Fruit fly (Drosophila melanogaster) whole organism, prepupa: ENCODE data around the gene Atf3.

Experiments used
- Blimp-1 ChIP-seq: fragments of 200-800 bp; sonication (Bioruptor generic); optimal IDR thresholded peaks from 3 replicates; lab custom pipeline; 2017; ENCODE audit warnings: missing biosample characterization, missing genetic modification characterization, mild to moderate bottlenecking, moderate library complexity, missing genetic modification reagents
- CG11762 ChIP-seq: fragments of 200-800 bp; sonication (Bioruptor generic); optimal IDR thresholded peaks from 3 replicates; lab custom pipeline; 2016; ENCODE audit warnings: missing biosample characterization, missing genetic modification characterization; ENCODE audit not compliant: insufficient read depth
- CG11902 ChIP-seq: fragments of 200-800 bp; sonication (Bioruptor generic); optimal IDR thresholded peaks from 3 replicates; lab custom pipeline; 2016; ENCODE audit warnings: missing biosample characterization, missing genetic modification characterization
- CG1621 ChIP-seq: fragments of 200-800 bp; sonication (Bioruptor generic); optimal IDR thresholded peaks from 3 replicates; lab custom pipeline; 2018; ENCODE audit warnings: missing biosample characterization, mild to moderate bottlenecking, missing genetic modification characterization
- CG3032 ChIP-seq: fragments of 200-800 bp; optimal IDR thresholded peaks from 2 replicates; lab custom pipeline; 2019; ENCODE audit warnings: missing biosample characterization, mild to moderate bottlenecking, missing genetic modification characterization, moderate library complexity
- CG31627 ChIP-seq: fragments of 200-800 bp; sonication (Bioruptor generic); optimal IDR thresholded peaks from 3 replicates; lab custom pipeline; 2016; ENCODE audit warnings: missing biosample characterization, missing genetic modification characterization
- CG32006 ChIP-seq: fragments of 200-800 bp; sonication (Bioruptor generic); optimal IDR thresholded peaks from 3 replicates; lab custom pipeline; 2017; ENCODE audit warnings: missing biosample characterization, mild to moderate bottlenecking, missing genetic modification characterization
- CG34406 ChIP-seq: fragments of 200-800 bp; sonication (Bioruptor generic); optimal IDR thresholded peaks from 3 replicates; lab custom pipeline; 2016; ENCODE audit warnings: missing biosample characterization, missing genetic modification characterization
- CG3919 ChIP-seq: fragments of 200-800 bp; sonication (Bioruptor generic); optimal IDR thresholded peaks from 3 replicates; lab custom pipeline; 2016; ENCODE audit warnings: missing biosample characterization, missing genetic modification characterization
- CG6163 ChIP-seq: fragments of 200-800 bp; sonication (Bioruptor generic); IDR thresholded peaks from 3 replicates; pipeline ENCODE4 v1.3.6; 2022; ENCODE audit warnings: missing biosample characterization, missing genetic modification characterization
- CG6276 ChIP-seq: fragments of 200-800 bp; sonication (Bioruptor generic); optimal IDR thresholded peaks from 2 replicates; lab custom pipeline; 2017; ENCODE audit warnings: missing biosample characterization, mild to moderate bottlenecking, missing genetic modification characterization
- CG6792 ChIP-seq: fragments of 200-800 bp; sonication (Bioruptor generic); optimal IDR thresholded peaks from 3 replicates; lab custom pipeline; 2016; ENCODE audit warnings: missing biosample characterization, missing genetic modification characterization
- CG6854 ChIP-seq: fragments of 200-800 bp; sonication (Bioruptor generic); optimal IDR thresholded peaks from 2 replicates; lab custom pipeline; 2017; ENCODE audit warnings: missing biosample characterization, mild to moderate bottlenecking, missing genetic modification characterization
- CG8119 ChIP-seq: fragments of 200-800 bp; sonication (Bioruptor generic); IDR thresholded peaks from 3 replicates; pipeline ENCODE4 v1.3.6; 2022; ENCODE audit warnings: missing biosample characterization, missing genetic modification characterization
- CG8319 ChIP-seq: fragments of 200-800 bp; sonication (Bioruptor generic); optimal IDR thresholded peaks from 3 replicates; lab custom pipeline; 2016; ENCODE audit warnings: missing biosample characterization, missing genetic modification characterization
- CG8632 ChIP-seq: fragments of 200-800 bp; sonication (Bioruptor generic); optimal IDR thresholded peaks from 3 replicates; lab custom pipeline; 2016; ENCODE audit warnings: missing biosample characterization, missing genetic modification characterization
- Eip75B ChIP-seq: fragments of 200-800 bp; sonication (Bioruptor generic); optimal IDR thresholded peaks from 3 replicates; lab custom pipeline; 2016; ENCODE audit warnings: missing biosample characterization, missing genetic modification characterization
- Eip78C ChIP-seq: fragments of 200-800 bp; sonication (Bioruptor generic); peaks from one replicate; lab custom pipeline; 2016; ENCODE audit warnings: missing biosample characterization, missing genetic modification characterization
- Eip93F ChIP-seq: fragments of 200-800 bp; sonication (Bioruptor generic); optimal IDR thresholded peaks from 2 replicates; lab custom pipeline; 2016; ENCODE audit warnings: missing biosample characterization, mild to moderate bottlenecking, missing genetic modification characterization
- Ets96B ChIP-seq: fragments of 200-800 bp; optimal IDR thresholded peaks from 2 replicates; lab custom pipeline; 2019; ENCODE audit warnings: missing biosample characterization, mild to moderate bottlenecking, missing genetic modification characterization, moderate library complexity
- Gug ChIP-seq: fragments of 200-800 bp; sonication (Bioruptor generic); IDR thresholded peaks from 2 replicates; pipeline ENCODE4 v1.3.6; 2022; ENCODE audit warnings: missing biosample characterization, missing genetic modification characterization
- Hr38 ChIP-seq: sonication (Bioruptor generic); optimal IDR thresholded peaks from 2 replicates; lab custom pipeline; 2016; ENCODE audit warnings: missing biosample characterization, missing genetic modification characterization
- Met ChIP-seq: fragments of 200-800 bp; sonication (Bioruptor generic); optimal IDR thresholded peaks from 3 replicates; lab custom pipeline; 2016; ENCODE audit warnings: missing biosample characterization, missing genetic modification characterization
- Smox ChIP-seq: fragments of 200-800 bp; sonication (Bioruptor generic); optimal IDR thresholded peaks from 3 replicates; lab custom pipeline; 2016; ENCODE audit warnings: missing biosample characterization, missing genetic modification characterization
- Sox102F ChIP-seq: fragments of 200-800 bp; sonication (Bioruptor generic); optimal IDR thresholded peaks from 2 replicates; lab custom pipeline; 2016; ENCODE audit warnings: missing biosample characterization, mild to moderate bottlenecking, missing genetic modification characterization
- Sox15 ChIP-seq: fragments of 200-800 bp; sonication (Bioruptor generic); optimal IDR thresholded peaks from 3 replicates; lab custom pipeline; 2016; ENCODE audit warnings: missing biosample characterization, missing genetic modification characterization
- cyc ChIP-seq: fragments of 200-800 bp; sonication (Bioruptor generic); optimal IDR thresholded peaks from 3 replicates; lab custom pipeline; 2016; ENCODE audit warnings: missing biosample characterization, missing genetic modification characterization
- dac ChIP-seq: fragments of 200-800 bp; sonication (Bioruptor generic); optimal IDR thresholded peaks from 2 replicates; lab custom pipeline; 2017; ENCODE audit warnings: missing biosample characterization, mild to moderate bottlenecking, missing genetic modification characterization
- dsx ChIP-seq: fragments of 200-800 bp; optimal IDR thresholded peaks from 3 replicates; lab custom pipeline; 2019; ENCODE audit warnings: missing biosample characterization, mild to moderate bottlenecking, missing genetic modification characterization, moderate library complexity; ENCODE audit not compliant: poor library complexity, severe bottlenecking
- eg ChIP-seq: fragments of 200-800 bp; sonication (Bioruptor generic); IDR thresholded peaks from 3 replicates; pipeline ENCODE4 v1.3.6; 2022; ENCODE audit warnings: missing biosample characterization, missing genetic modification characterization
- esn ChIP-seq: fragments of 200-800 bp; sonication (Bioruptor generic); optimal IDR thresholded peaks from 2 replicates; lab custom pipeline; 2016; ENCODE audit warnings: missing biosample characterization, mild to moderate bottlenecking, missing genetic modification characterization, moderate library complexity
- fkh ChIP-seq: fragments of 200-800 bp; sonication (Bioruptor generic); optimal IDR thresholded peaks from 3 replicates; lab custom pipeline; 2017; ENCODE audit warnings: missing biosample characterization, mild to moderate bottlenecking, missing genetic modification characterization, moderate library complexity
- lz ChIP-seq: fragments of 200-800 bp; sonication (Bioruptor generic); optimal IDR thresholded peaks from 3 replicates; lab custom pipeline; 2016; ENCODE audit warnings: missing biosample characterization, missing genetic modification characterization
- ss ChIP-seq, 2 experiments: fragments of 200-800 bp; sonication (Bioruptor generic); optimal IDR thresholded peaks; 2 replicates in 1 of 2; 3 replicates in 1 of 2; lab custom pipeline; 2017 to 2018; ENCODE audit warnings: mild to moderate bottlenecking in 2 of 2, missing biosample characterization in 2 of 2, missing genetic modification characterization in 2 of 2, moderate library complexity in 1 of 2
- svp ChIP-seq: fragments of 200-800 bp; sonication (Bioruptor generic); peaks from one replicate; lab custom pipeline; 2016; ENCODE audit warnings: missing biosample characterization, missing genetic modification characterization
- topi ChIP-seq: fragments of 200-800 bp; sonication (Bioruptor generic); optimal IDR thresholded peaks from 3 replicates; lab custom pipeline; 2016; ENCODE audit warnings: missing biosample characterization, missing genetic modification characterization
- vri ChIP-seq: fragments of 200-800 bp; sonication (Bioruptor generic); optimal IDR thresholded peaks from 3 replicates; lab custom pipeline; 2016; ENCODE audit warnings: missing biosample characterization, mild to moderate bottlenecking, missing genetic modification characterization

Atf3 gene

dm6 chrX:1197862-1198261, 77.2 kb downstream of the Atf3 start (continued):
- TF ChIP-seq CG6792 (GFP tag; lab: Kevin White, UChicago) (no peak), Gug (GFP tag; lab: Robert Waterston, UW) (peak; percentile 56), CG8119 (GFP tag; lab: Robert Waterston, UW) (peak; percentile 82), CG34406 (GFP tag; lab: Kevin White, UChicago) (no peak), Met (GFP tag; lab: Kevin White, UChicago) (no peak), eg (peak; percentile 78), CG8319 (GFP tag; lab: Kevin White, UChicago) (no peak), CG11762 (no peak), CG1621 (tag; lab: Kevin White, UChicago) (no peak), Sox102F (no peak), ss (GFP tag; optimal IDR thresholded peaks at IDR 0.05; lab: Kevin White, UChicago) (no peak), CG6276 (GFP tag; lab: Kevin White, UChicago) (no peak), Hr38 (GFP tag; lab: Kevin White, UChicago) (no peak), dsx (GFP tag; lab: Kevin White, UChicago) (no peak), dac (GFP tag; lab: Kevin White, UChicago) (no peak), vri (GFP tag; lab: Kevin White, UChicago) (no peak), svp (GFP tag; lab: Kevin White, UChicago) (no peak), Smox (no peak), CG6854 (GFP tag; lab: Kevin White, UChicago) (no peak), fkh (no peak), CG3919 (GFP tag; lab: Kevin White, UChicago) (no peak), CG11902 (no peak), Eip93F (GFP tag; lab: Kevin White, UChicago) (no peak), Eip75B (GFP tag; lab: Kevin White, UChicago) (no peak), CG6163 (GFP tag; lab: Robert Waterston, UW) (no peak), Blimp-1 (GFP tag; lab: Kevin White, UChicago) (no peak), Eip78C (GFP tag; lab: Kevin White, UChicago) (no peak), CG3032 (no peak), Ets96B (no peak), lz (GFP tag; lab: Kevin White, UChicago) (no peak), esn (no peak), Sox15 (GFP tag; lab: Kevin White, UChicago) (no peak), cyc (no peak), CG8632 (GFP tag; lab: Kevin White, UChicago) (no peak), topi (GFP tag; lab: Kevin White, UChicago) (no peak), CG32006 (peak; percentile 64), CG31627 (GFP tag; lab: Kevin White, UChicago) (no peak)
